Worm (Caenorhabditis elegans) whole organism, young adult: ENCODE results near the gene nduc-2.

ENCODE experiments used
- C06A6.2 ChIP-seq: fragments of 200-800 bp; sonication (Bioruptor generic); conservative IDR thresholded peaks from 2 replicates; pipeline ENCODE4 v1.3.6; 2022; ENCODE audit warnings: missing genetic modification characterization, missing compliant biosample characterization
- D2030.7 ChIP-seq: fragments of 200-800 bp; sonication (Bioruptor generic); IDR thresholded peaks from 2 replicates; pipeline ENCODE4 v1.3.6; 2022; ENCODE audit warnings: missing genetic modification reagents, missing genetic modification characterization, missing compliant biosample characterization
- F10E7.11 ChIP-seq: sonication (generic microtip); optimal IDR thresholded peaks from 2 replicates; lab custom pipeline; 2017; ENCODE audit warnings: mild to moderate bottlenecking, missing genetic modification characterization, moderate library complexity, missing compliant biosample characterization
- F23B12.7 ChIP-seq: sonication (generic microtip); optimal IDR thresholded peaks from 2 replicates; lab custom pipeline; 2017; ENCODE audit warnings: missing genetic modification characterization, mild to moderate bottlenecking, missing compliant biosample characterization, antibody characterized with exemption, moderate library complexity; ENCODE audit not compliant: insufficient read depth
- F33H1.4 ChIP-seq: fragments of 200-800 bp; sonication (Bioruptor generic); IDR thresholded peaks from 2 replicates; pipeline ENCODE4 v1.3.6; 2022; ENCODE audit warnings: missing genetic modification reagents, missing genetic modification characterization, missing compliant biosample characterization
- F37B4.10 ChIP-seq: fragments of 200-800 bp; sonication (Bioruptor generic); IDR thresholded peaks from 2 replicates; pipeline ENCODE4 v1.3.6; 2022; ENCODE audit warnings: missing genetic modification characterization, missing compliant biosample characterization
- F49E8.2 ChIP-seq: sonication (generic microtip); optimal IDR thresholded peaks from 3 replicates; lab custom pipeline; 2017; ENCODE audit warnings: missing genetic modification characterization, mild to moderate bottlenecking, missing compliant biosample characterization, antibody characterized with exemption, moderate library complexity; ENCODE audit not compliant: insufficient read depth
- F57C9.4 ChIP-seq: sonication (generic microtip); optimal IDR thresholded peaks from 2 replicates; lab custom pipeline; 2017; ENCODE audit warnings: mild to moderate bottlenecking, missing genetic modification characterization, missing compliant biosample characterization
- T07F8.4 ChIP-seq: sonication (generic microtip); optimal IDR thresholded peaks from 2 replicates; lab custom pipeline; 2016; ENCODE audit warnings: mild to moderate bottlenecking, missing genetic modification characterization, moderate library complexity, missing compliant biosample characterization
- T26A5.8 ChIP-seq: sonication (generic microtip); optimal IDR thresholded peaks from 2 replicates; lab custom pipeline; 2016; ENCODE audit warnings: missing genetic modification characterization, missing compliant biosample characterization
- Y53G8AR.9 ChIP-seq: fragments of 200-800 bp; sonication (Bioruptor generic); conservative IDR thresholded peaks from 2 replicates; pipeline ENCODE4 v1.3.6; 2022; ENCODE audit warnings: missing genetic modification reagents, missing genetic modification characterization, missing compliant biosample characterization
- Y67H2A.10 ChIP-seq: fragments of 200-800 bp; sonication (Bioruptor generic); conservative IDR thresholded peaks from 2 replicates; pipeline ENCODE4 v1.3.6; 2022; ENCODE audit warnings: missing genetic modification reagents, missing genetic modification characterization, missing compliant biosample characterization
- ZK185.1 ChIP-seq: sonication (generic microtip); optimal IDR thresholded peaks from 2 replicates; lab custom pipeline; 2016; ENCODE audit warnings: mild to moderate bottlenecking, missing genetic modification characterization, missing compliant biosample characterization; ENCODE audit not compliant: poor library complexity, severe bottlenecking
- ama-1 ChIP-seq, 3 experiments: fragments of 150-350 bp in 1 of 3; sonication (generic microtip) in 2 of 3; optimal IDR thresholded peaks; 2 replicates each; lab custom pipeline; 2014 to 2018; ENCODE audit warnings: missing biosample characterization in 2 of 3, missing genetic modification characterization in 2 of 3, missing genetic modification reagents in 2 of 3
- atf-7 ChIP-seq: sonication (generic microtip); optimal IDR thresholded peaks from 2 replicates; lab custom pipeline; 2017; ENCODE audit warnings: mild to moderate bottlenecking, missing genetic modification characterization, missing compliant biosample characterization
- attf-3 ChIP-seq: fragments of 200-800 bp; sonication (Bioruptor generic); conservative IDR thresholded peaks from 2 replicates; pipeline ENCODE4 v1.3.6; 2022; ENCODE audit warnings: missing genetic modification reagents, missing genetic modification characterization, missing compliant biosample characterization
- attf-6 ChIP-seq: fragments of 200-800 bp; sonication (Bioruptor generic); IDR thresholded peaks from 2 replicates; pipeline ENCODE4 v1.3.6; 2022; ENCODE audit warnings: missing genetic modification reagents, missing genetic modification characterization, missing compliant biosample characterization
- ccch-3 ChIP-seq: fragments of 200-800 bp; sonication (Bioruptor generic); optimal IDR thresholded peaks from 2 replicates; lab custom pipeline; 2018; ENCODE audit warnings: mild to moderate bottlenecking, missing genetic modification characterization, missing compliant biosample characterization
- cebp-2 ChIP-seq: fragments of 200-800 bp; sonication (Bioruptor generic); IDR thresholded peaks from 2 replicates; pipeline ENCODE4 v1.3.6; 2022; ENCODE audit warnings: missing genetic modification characterization, missing compliant biosample characterization
- ceh-58 ChIP-seq: fragments of 200-800 bp; sonication (Bioruptor generic); IDR thresholded peaks from 2 replicates; pipeline ENCODE4 v1.3.6; 2022; ENCODE audit warnings: missing genetic modification characterization, missing compliant biosample characterization
- ceh-91 ChIP-seq: fragments of 200-800 bp; sonication (Bioruptor generic); IDR thresholded peaks from 2 replicates; pipeline ENCODE4 v1.3.6; 2022; ENCODE audit warnings: missing genetic modification reagents, missing genetic modification characterization, missing compliant biosample characterization
- dox-1 ChIP-seq: fragments of 200-800 bp; sonication (Bioruptor generic); IDR thresholded peaks from 2 replicates; pipeline ENCODE4 v1.3.6; 2022; ENCODE audit warnings: missing genetic modification reagents, missing genetic modification characterization, missing compliant biosample characterization
- dpl-1 ChIP-seq: fragments of 150-350 bp; optimal IDR thresholded peaks from 2 replicates; lab custom pipeline; 2014; ENCODE audit warnings: missing biosample characterization, missing genetic modification reagents, missing genetic modification characterization
- egl-18 ChIP-seq: fragments of 200-800 bp; sonication (Bioruptor generic); IDR thresholded peaks from 2 replicates; pipeline ENCODE4 v1.3.6; 2022; ENCODE audit warnings: missing genetic modification reagents, missing genetic modification characterization, missing compliant biosample characterization
- gei-17 ChIP-seq: fragments of 200-800 bp; sonication (Bioruptor generic); optimal IDR thresholded peaks from 2 replicates; lab custom pipeline; 2018; ENCODE audit warnings: mild to moderate bottlenecking, missing genetic modification characterization, missing compliant biosample characterization
- him-1 ChIP-seq: sonication (generic microtip); optimal IDR thresholded peaks from 2 replicates; lab custom pipeline; 2016; ENCODE audit warnings: missing genotype, missing genetic modification reagents, missing genetic modification characterization, missing compliant biosample characterization
- hmg-1.2 ChIP-seq: fragments of 200-800 bp; sonication (Bioruptor generic); IDR thresholded peaks from 2 replicates; pipeline ENCODE4 v1.3.6; 2022; ENCODE audit warnings: missing genetic modification reagents, missing genetic modification characterization, missing compliant biosample characterization
- let-526 ChIP-seq: fragments of 200-800 bp; sonication (Bioruptor generic); IDR thresholded peaks from 2 replicates; pipeline ENCODE4 v1.3.6; 2022; ENCODE audit warnings: missing genetic modification reagents, missing genetic modification characterization, missing compliant biosample characterization
- lin-54 ChIP-seq: fragments of 200-800 bp; sonication (Bioruptor generic); optimal IDR thresholded peaks from 2 replicates; lab custom pipeline; 2018; ENCODE audit warnings: mild to moderate bottlenecking, missing genetic modification characterization, missing compliant biosample characterization
- lir-1 ChIP-seq: fragments of 200-800 bp; sonication (Bioruptor generic); conservative IDR thresholded peaks from 2 replicates; pipeline ENCODE4 v1.3.6; 2022; ENCODE audit warnings: missing genetic modification reagents, missing genetic modification characterization, missing compliant biosample characterization
- lsl-1 ChIP-seq: fragments of 200-800 bp; sonication (Bioruptor generic); optimal IDR thresholded peaks from 2 replicates; lab custom pipeline; 2018; ENCODE audit warnings: mild to moderate bottlenecking, missing genetic modification characterization, moderate library complexity, missing compliant biosample characterization
- madf-10 ChIP-seq: sonication (generic microtip); optimal IDR thresholded peaks from 2 replicates; lab custom pipeline; 2016; ENCODE audit warnings: mild to moderate bottlenecking, missing genetic modification characterization, missing compliant biosample characterization
- mel-28 ChIP-seq: sonication (generic microtip); optimal IDR thresholded peaks from 2 replicates; lab custom pipeline; 2016; ENCODE audit warnings: borderline replicate concordance, mild to moderate bottlenecking, missing genetic modification characterization, missing compliant biosample characterization
- mxl-1 ChIP-seq: sonication (generic microtip); optimal IDR thresholded peaks from 2 replicates; lab custom pipeline; 2016; ENCODE audit warnings: missing genetic modification characterization, missing compliant biosample characterization
- nfya-1 ChIP-seq: sonication (generic microtip); optimal IDR thresholded peaks from 2 replicates; lab custom pipeline; 2017; ENCODE audit warnings: antibody characterized with exemption, missing compliant biosample characterization, missing genetic modification characterization, borderline replicate concordance; ENCODE audit not compliant: insufficient read depth
- nhr-90 ChIP-seq: sonication (generic microtip); optimal IDR thresholded peaks from 2 replicates; lab custom pipeline; 2016; ENCODE audit warnings: missing genotype, mild to moderate bottlenecking, missing genetic modification characterization, missing compliant biosample characterization
- pbrm-1 ChIP-seq: fragments of 200-800 bp; sonication (Bioruptor generic); IDR thresholded peaks from 2 replicates; pipeline ENCODE4 v1.3.6; 2022; ENCODE audit warnings: missing genetic modification reagents, missing genetic modification characterization, missing compliant biosample characterization
- rec-8 ChIP-seq, 2 experiments: sonication (generic microtip); optimal IDR thresholded peaks; 2 replicates each; lab custom pipeline; 2016; ENCODE audit warnings: mild to moderate bottlenecking in 2 of 2, missing genetic modification characterization in 2 of 2, missing genetic modification reagents in 2 of 2, missing genotype in 2 of 2, missing biosample characterization in 1 of 2, missing compliant biosample characterization in 1 of 2, moderate library complexity in 1 of 2
- rpc-1 ChIP-seq, 2 experiments: fragments of 150-350 bp in 1 of 2; sonication (generic microtip) in 1 of 2; optimal IDR thresholded peaks; 2 replicates each; lab custom pipeline; 2014 to 2018; ENCODE audit warnings: missing biosample characterization in 1 of 2, missing genetic modification characterization in 1 of 2, missing genetic modification reagents in 1 of 2, missing genotype in 1 of 2
- sea-2 ChIP-seq: fragments of 200-800 bp; sonication (Bioruptor generic); IDR thresholded peaks from 2 replicates; pipeline ENCODE4 v1.3.6; 2022; ENCODE audit warnings: missing genetic modification characterization, missing compliant biosample characterization
- snpc-1.3 ChIP-seq: sonication (generic microtip); optimal IDR thresholded peaks from 2 replicates; lab custom pipeline; 2017; ENCODE audit warnings: missing genetic modification characterization, mild to moderate bottlenecking, missing compliant biosample characterization, antibody characterized with exemption, moderate library complexity, missing genotype, missing genetic modification reagents; ENCODE audit not compliant: insufficient read depth
- somi-1 ChIP-seq: fragments of 200-800 bp; sonication (Bioruptor generic); optimal IDR thresholded peaks from 2 replicates; lab custom pipeline; 2018; ENCODE audit warnings: mild to moderate bottlenecking, missing genetic modification characterization, missing compliant biosample characterization
- sptf-2 ChIP-seq: fragments of 200-800 bp; sonication (Bioruptor generic); optimal IDR thresholded peaks from 2 replicates; lab custom pipeline; 2018; ENCODE audit warnings: mild to moderate bottlenecking, missing genetic modification characterization, missing compliant biosample characterization
- tbx-9 ChIP-seq: sonication (generic microtip); optimal IDR thresholded peaks from 2 replicates; lab custom pipeline; 2016; ENCODE audit warnings: borderline replicate concordance, missing genetic modification characterization, inconsistent platforms, missing compliant biosample characterization
- unc-130 ChIP-seq: sonication (generic microtip); optimal IDR thresholded peaks from 2 replicates; lab custom pipeline; 2016; ENCODE audit warnings: missing genetic modification reagents, missing genetic modification characterization, missing compliant biosample characterization
- unc-62 ChIP-seq: fragments of 150-350 bp; optimal IDR thresholded peaks from 2 replicates; lab custom pipeline; 2014; ENCODE audit warnings: missing biosample characterization, missing genetic modification reagents, missing genetic modification characterization
- ztf-3 ChIP-seq: fragments of 200-800 bp; sonication (Bioruptor generic); optimal IDR thresholded peaks from 2 replicates; lab custom pipeline; 2018; ENCODE audit warnings: mild to moderate bottlenecking, missing genetic modification characterization, missing compliant biosample characterization

Gene nduc-2

ce11 chrIII:2786740-2787139, at the start of gene nduc-2:
Gene nduc-2, plus strand, starts transcription at chrIII:2786852.
- TF ChIP-seq hmg-1.2 (GFP tag; lab: Robert Waterston, UW), result peak; percentile 13; the same call in 1 of the 2 replicates
- no peak for TF ChIP-seq C06A6.2 (GFP tag; lab: Robert Waterston, UW)
- TF ChIP-seq pbrm-1 (GFP tag; lab: Robert Waterston, UW), result peak; percentile 56; the same call in 1 of the 2 replicates
- TF ChIP-seq Y67H2A.10 (GFP tag; lab: Robert Waterston, UW), result no peak
- no peak for TF ChIP-seq dpl-1 (GFP tag; lab: Kevin White, UChicago)
- TF ChIP-seq F33H1.4 (GFP tag; lab: Robert Waterston, UW), result no peak
- no peak for TF ChIP-seq sea-2 (GFP tag; lab: Robert Waterston, UW)
- TF ChIP-seq ccch-3 (GFP tag; lab: Kevin White, UChicago), result no peak
- no peak for TF ChIP-seq ztf-3 (GFP tag; lab: Kevin White, UChicago)
- TF ChIP-seq somi-1 (GFP tag; lab: Kevin White, UChicago), result no peak
- 0 out of 2 replicates have a peak, but pooled peaks have one; percentile 10 for TF ChIP-seq D2030.7
- peak; percentile 26 for TF ChIP-seq ama-1 (optimal IDR thresholded peaks at IDR 0.05; lab: Kevin White, UChicago)
- TF ChIP-seq ama-1 (GFP tag; optimal IDR thresholded peaks at IDR 0.05; lab: Kevin White, UChicago), result no peak
- TF ChIP-seq dox-1 (GFP tag; lab: Robert Waterston, UW), result peak; percentile 22; the same call in 1 of the 2 replicates
- TF ChIP-seq nfya-1 (tag; lab: Kevin White, UChicago), result no peak
- TF ChIP-seq ZK185.1 (tag; lab: Kevin White, UChicago), result no peak
- no peak for TF ChIP-seq F37B4.10 (GFP tag; lab: Robert Waterston, UW)
- no peak for TF ChIP-seq atf-7 (tag; lab: Kevin White, UChicago)
- no peak for TF ChIP-seq unc-130
- TF ChIP-seq snpc-1.3 (tag; lab: Kevin White, UChicago), result no peak
- no peak for TF ChIP-seq lin-54 (GFP tag; lab: Kevin White, UChicago)
- no peak for TF ChIP-seq ceh-91 (GFP tag; lab: Robert Waterston, UW)
- no peak for TF ChIP-seq cebp-2 (GFP tag; lab: Robert Waterston, UW)
- TF ChIP-seq F49E8.2 (tag; lab: Kevin White, UChicago), result no peak
- TF ChIP-seq F57C9.4 (tag; lab: Kevin White, UChicago), result no peak
- no peak for TF ChIP-seq unc-62
- 0 out of 2 replicates have a peak, but pooled peaks have one; percentile 9 for TF ChIP-seq ceh-58 (GFP tag; lab: Robert Waterston, UW)
- TF ChIP-seq sptf-2, result no peak
- no peak for TF ChIP-seq rec-8 (tag; optimal IDR thresholded peaks at IDR 0.05; lab: Kevin White, UChicago)
- TF ChIP-seq egl-18 (GFP tag; lab: Robert Waterston, UW), result no peak
- no peak for TF ChIP-seq T07F8.4 (tag; lab: Kevin White, UChicago)
- 0 out of 2 replicates have a peak, but pooled peaks have one; percentile 54 for TF ChIP-seq attf-6 (GFP tag; lab: Robert Waterston, UW)
- no peak for TF ChIP-seq lsl-1 (GFP tag; lab: Kevin White, UChicago)
- TF ChIP-seq rpc-1 (optimal IDR thresholded peaks at IDR 0.05; lab: Kevin White, UChicago), result no peak
- TF ChIP-seq rpc-1 (tag; optimal IDR thresholded peaks at IDR 0.05; lab: Kevin White, UChicago), result no peak
- TF ChIP-seq nhr-90, result no peak
- no peak for TF ChIP-seq tbx-9 (tag; lab: Kevin White, UChicago)
- TF ChIP-seq T26A5.8 (tag; lab: Kevin White, UChicago), result no peak
- no peak for TF ChIP-seq F10E7.11
- no peak for TF ChIP-seq lir-1 (GFP tag; lab: Robert Waterston, UW)
- 0 out of 2 replicates have a peak, but pooled peaks have one; percentile 37 for TF ChIP-seq Y53G8AR.9 (GFP tag; lab: Robert Waterston, UW)
- no peak for TF ChIP-seq F23B12.7
- no peak for TF ChIP-seq him-1 (tag; lab: Kevin White, UChicago)
- no peak for TF ChIP-seq mxl-1 (tag; lab: Kevin White, UChicago)
- TF ChIP-seq gei-17 (GFP tag; lab: Kevin White, UChicago), result no peak
- no peak for TF ChIP-seq let-526 (GFP tag; lab: Robert Waterston, UW)
- no peak for TF ChIP-seq attf-3
- TF ChIP-seq mel-28, result no peak
- no peak for TF ChIP-seq madf-10
